Worm (Caenorhabditis elegans): Measurements from ENCODE around the gene srj-5.

- TF ChIP-seq mbf-1 (tag; optimal IDR thresholded peaks at IDR 0.05): no peak
- no peak for TF ChIP-seq unc-62 (GFP tag; optimal IDR thresholded peaks at IDR 0.05)
- TF ChIP-seq lin-13 (GFP tag; optimal IDR thresholded peaks at IDR 0.05): no peak
- TF ChIP-seq F13H6.1 (tag; optimal IDR thresholded peaks at IDR 0.05): no peak
- no peak for TF ChIP-seq snpc-4 (tag; optimal IDR thresholded peaks at IDR 0.05)
Observed at ce11 chrV:628527-628926, 24.3 kb downstream of the srj-5 start, which contains the start of gene F48G7.9.
